Worm (Caenorhabditis elegans) whole organism, mixed stage, embryonic: Measurements from ENCODE around the gene Y43F8C.16.

ENCODE experiments used
- ceh-39 ChIP-seq: fragments of 150-350 bp; optimal IDR thresholded peaks from 2 replicates; lab custom pipeline; 2014; ENCODE audit warnings: missing biosample characterization, missing genetic modification characterization
- ceh-43 ChIP-seq: fragments of 200-800 bp; sonication (Bioruptor generic); optimal IDR thresholded peaks from 2 replicates; lab custom pipeline; 2018; ENCODE audit warnings: mild to moderate bottlenecking, missing genetic modification characterization, moderate library complexity, missing compliant biosample characterization
- ces-1 ChIP-seq: fragments of 150-350 bp; optimal IDR thresholded peaks from 2 replicates; lab custom pipeline; 2014; ENCODE audit warnings: missing biosample characterization, missing genetic modification reagents, missing genetic modification characterization
- ham-2 ChIP-seq: fragments of 200-800 bp; sonication (Bioruptor generic); optimal IDR thresholded peaks from 2 replicates; lab custom pipeline; 2018; ENCODE audit warnings: mild to moderate bottlenecking, missing genetic modification characterization, missing compliant biosample characterization
- hlh-1 ChIP-seq: fragments of 150-350 bp; optimal IDR thresholded peaks from 2 replicates; lab custom pipeline; 2014; ENCODE audit warnings: missing biosample characterization, missing genetic modification reagents, missing genetic modification characterization
- lin-13 ChIP-seq: fragments of 150-350 bp; optimal IDR thresholded peaks from 2 replicates; lab custom pipeline; 2014; ENCODE audit warnings: missing biosample characterization, missing genetic modification characterization
- lsy-2 ChIP-seq: fragments of 150-350 bp; optimal IDR thresholded peaks from 2 replicates; lab custom pipeline; 2014; ENCODE audit warnings: missing biosample characterization, missing genetic modification characterization
- nhr-237 ChIP-seq: fragments of 150-350 bp; optimal IDR thresholded peaks from 2 replicates; lab custom pipeline; 2014; ENCODE audit warnings: missing biosample characterization, missing genetic modification characterization
- nhr-28 ChIP-seq: fragments of 150-350 bp; optimal IDR thresholded peaks from 2 replicates; lab custom pipeline; 2014; ENCODE audit warnings: missing biosample characterization, missing genetic modification characterization
- pha-4 ChIP-seq: fragments of 150-350 bp; optimal IDR thresholded peaks from 2 replicates; lab custom pipeline; 2018; ENCODE audit warnings: missing biosample characterization, missing genetic modification reagents, missing genetic modification characterization
- unc-39 ChIP-seq: fragments of 150-350 bp; optimal IDR thresholded peaks from 2 replicates; lab custom pipeline; 2014; ENCODE audit warnings: missing biosample characterization, missing genetic modification characterization
- ztf-11 ChIP-seq: fragments of 150-350 bp; optimal IDR thresholded peaks from 2 replicates; lab custom pipeline; 2014; ENCODE audit warnings: missing biosample characterization, missing genetic modification characterization

- no peak for TF ChIP-seq nhr-237 (tag; lab: Kevin White, UChicago)
- no peak for TF ChIP-seq hlh-1
- TF ChIP-seq ceh-39 (tag; lab: Kevin White, UChicago), result no peak
- no peak for TF ChIP-seq nhr-28
- no peak for TF ChIP-seq ceh-43
- TF ChIP-seq ztf-11 (tag; lab: Kevin White, UChicago), result no peak
- no peak for TF ChIP-seq pha-4 (tag; lab: Kevin White, UChicago)
- TF ChIP-seq lsy-2 (tag; lab: Kevin White, UChicago), result no peak
- TF ChIP-seq lin-13 (tag; lab: Kevin White, UChicago), result no peak
- no peak for TF ChIP-seq unc-39 (tag; lab: Kevin White, UChicago)
- TF ChIP-seq ces-1 (GFP tag; lab: Kevin White, UChicago), result no peak
- TF ChIP-seq ham-2 (GFP tag; lab: Kevin White, UChicago), result no peak
Observed at ce11 chrV:19754331-19754730, 39.0 kb upstream of the Y43F8C.16 start.
